Worm (Caenorhabditis elegans): Measurements from ENCODE around the gene dhs-9.

Gene dhs-9

ce11 chrIII:5375001-5375532, 7.2 kb upstream of the dhs-9 start (continued):
- TF ChIP-seq let-526 (GFP tag; IDR thresholded peaks at IDR 0.05) = no peak
- no peak for TF ChIP-seq nhr-120 (GFP tag; IDR thresholded peaks at IDR 0.05)
- TF ChIP-seq lin-26 (GFP tag; IDR thresholded peaks at IDR 0.05) = no peak
- no peak for TF ChIP-seq nhr-90 (tag; optimal IDR thresholded peaks at IDR 0.05)
- no peak for TF ChIP-seq F22D6.2 (tag; optimal IDR thresholded peaks at IDR 0.05)
- TF ChIP-seq F10E7.11 (tag; optimal IDR thresholded peaks at IDR 0.05) = no peak
- no peak for TF ChIP-seq bed-2 (GFP tag; IDR thresholded peaks at IDR 0.05)
- TF ChIP-seq efl-1 (GFP tag; optimal IDR thresholded peaks at IDR 0.05) = peak; percentile 46
- TF ChIP-seq F57A8.1 (GFP tag; optimal IDR thresholded peaks at IDR 0.05) = no peak
- TF ChIP-seq dpff-1 (tag; optimal IDR thresholded peaks at IDR 0.05) = no peak
- no peak for TF ChIP-seq snpc-4 (GFP tag; optimal IDR thresholded peaks at IDR 0.05)
- peak in 1 of 4 experiments; percentile 10 for TF ChIP-seq snpc-4 (tag; optimal IDR thresholded peaks at IDR 0.05)
- no peak for TF ChIP-seq nfya-2 (GFP tag; IDR thresholded peaks at IDR 0.05)
- no peak for TF ChIP-seq cebp-1 (GFP tag; IDR thresholded peaks at IDR 0.05)
- no peak for TF ChIP-seq cebp-1 (tag; optimal IDR thresholded peaks at IDR 0.05)
- no peak for TF ChIP-seq ceh-27 (GFP tag; optimal IDR thresholded peaks at IDR 0.05)
- no peak for TF ChIP-seq die-1 (tag; optimal IDR thresholded peaks at IDR 0.05)
- TF ChIP-seq him-1 (tag; optimal IDR thresholded peaks at IDR 0.05) = no peak
- TF ChIP-seq F49E8.2 (tag; optimal IDR thresholded peaks at IDR 0.05; ENCODE audit: insufficient read depth) = peak; percentile 16
- TF ChIP-seq unc-62 (GFP tag; optimal IDR thresholded peaks at IDR 0.05) = no peak
- TF ChIP-seq pbrm-1 (GFP tag; IDR thresholded peaks at IDR 0.05) = no peak
- no peak for TF ChIP-seq akir-1 (GFP tag; optimal IDR thresholded peaks at IDR 0.05)
- no peak for TF ChIP-seq madf-3 (GFP tag; IDR thresholded peaks at IDR 0.05)
- no peak for TF ChIP-seq Y53F4B.3 (GFP tag; IDR thresholded peaks at IDR 0.05)
- no peak for TF ChIP-seq tbp1 (GFP tag; optimal IDR thresholded peaks at IDR 0.05)
- no peak for TF ChIP-seq ZK185.1 (tag; optimal IDR thresholded peaks at IDR 0.05; ENCODE audit: poor library complexity, severe bottlenecking)
- no peak for TF ChIP-seq F23B12.7 (tag; optimal IDR thresholded peaks at IDR 0.05; ENCODE audit: insufficient read depth)
- no peak for TF ChIP-seq hmg-20 (GFP tag; IDR thresholded peaks at IDR 0.05)
- TF ChIP-seq ztf-26 (tag; optimal IDR thresholded peaks at IDR 0.05) = no peak
- no peak for TF ChIP-seq rec-8 (tag; optimal IDR thresholded peaks at IDR 0.05)
- no peak for TF ChIP-seq ceh-40 (GFP tag; IDR thresholded peaks at IDR 0.05)
- TF ChIP-seq athp-1 (tag; optimal IDR thresholded peaks at IDR 0.05) = peak; percentile 1
- no peak for TF ChIP-seq sdz-38 (tag; optimal IDR thresholded peaks at IDR 0.05)
- TF ChIP-seq ztf-6 (GFP tag; IDR thresholded peaks at IDR 0.05) = no peak
- TF ChIP-seq pha-4 (tag; optimal IDR thresholded peaks at IDR 0.05) = no peak
- TF ChIP-seq madf-10 (tag; optimal IDR thresholded peaks at IDR 0.05) = no peak
- no peak for TF ChIP-seq T07F8.4 (tag; optimal IDR thresholded peaks at IDR 0.05)
- TF ChIP-seq hsf-1 (GFP tag; IDR thresholded peaks at IDR 0.05) = 0 out of 2 replicates have a peak, but pooled peaks have one; percentile 22
- TF ChIP-seq snpc-1.1 (tag; optimal IDR thresholded peaks at IDR 0.05; ENCODE audit: insufficient read depth) = peak; percentile 19
- no peak for TF ChIP-seq nhr-27 (tag; optimal IDR thresholded peaks at IDR 0.05)
- TF ChIP-seq ama-1 (optimal IDR thresholded peaks at IDR 0.05) = no peak
- TF ChIP-seq ama-1 (GFP tag; optimal IDR thresholded peaks at IDR 0.05) = no peak
- no peak for TF ChIP-seq zim-3 (tag; optimal IDR thresholded peaks at IDR 0.05)
- no peak for TF ChIP-seq ceh-100 (GFP tag; IDR thresholded peaks at IDR 0.05)
- no peak for TF ChIP-seq C17E4.6 (GFP tag; IDR thresholded peaks at IDR 0.05)
- TF ChIP-seq nfyb-1 (GFP tag; IDR thresholded peaks at IDR 0.05) = no peak
- no peak for TF ChIP-seq lag-1 (GFP tag; IDR thresholded peaks at IDR 0.05)
- TF ChIP-seq lir-1 (GFP tag; conservative IDR thresholded peaks at IDR 0.05) = no peak
- no peak for TF ChIP-seq repo-1 (tag; optimal IDR thresholded peaks at IDR 0.05)
- TF ChIP-seq aptf-3 (GFP tag; IDR thresholded peaks at IDR 0.05) = no peak
